Fruit fly (Drosophila melanogaster) whole organism, embryonic: ENCODE data around the gene Yif1.
A peak's percentile ranks its signal among the peaks of the same experiment; 100 is the strongest.

ENCODE experiments used
- Atf6 ChIP-seq: fragments of 200-800 bp; sonication (Bioruptor generic); IDR thresholded peaks from 2 replicates; pipeline ENCODE4 v1.3.6; 2022; ENCODE audit warnings: missing biosample characterization, missing genetic modification characterization
- Awh ChIP-seq: fragments of 200-800 bp; sonication (Bioruptor generic); IDR thresholded peaks from 2 replicates; pipeline ENCODE4, ENCODE4 v1.3.6; 2022; ENCODE audit warnings: missing biosample characterization, missing genetic modification characterization
- CG10147 ChIP-seq: fragments of 200-800 bp; sonication (Bioruptor generic); optimal IDR thresholded peaks from 2 replicates; lab custom pipeline; 2019; ENCODE audit warnings: missing biosample characterization, mild to moderate bottlenecking, missing genetic modification characterization, moderate library complexity
- CG10274 ChIP-seq: fragments of 200-800 bp; sonication (Bioruptor generic); optimal IDR thresholded peaks from 3 replicates; lab custom pipeline; 2017; ENCODE audit warnings: missing biosample characterization, mild to moderate bottlenecking, missing genetic modification characterization
- CG10462 ChIP-seq: fragments of 200-800 bp; sonication (Bioruptor generic); optimal IDR thresholded peaks from 2 replicates; lab custom pipeline; 2016; ENCODE audit warnings: missing biosample characterization, missing genetic modification characterization
- CG10979 ChIP-seq: fragments of 200-800 bp; sonication (Bioruptor generic); optimal IDR thresholded peaks from 2 replicates; lab custom pipeline; 2018; ENCODE audit warnings: missing biosample characterization, mild to moderate bottlenecking, missing genetic modification characterization, moderate library complexity
- CG11504 ChIP-seq: fragments of 200-800 bp; sonication (Bioruptor generic); optimal IDR thresholded peaks from 3 replicates; lab custom pipeline; 2019; ENCODE audit warnings: missing biosample characterization, mild to moderate bottlenecking, missing genetic modification characterization, moderate library complexity
- CG11696 ChIP-seq: fragments of 200-800 bp; sonication (Bioruptor generic); IDR thresholded peaks from 2 replicates; pipeline ENCODE4 v1.3.6; 2022; ENCODE audit warnings: missing biosample characterization, missing genetic modification characterization
- CG13123 ChIP-seq: fragments of 200-800 bp; sonication (Bioruptor generic); optimal IDR thresholded peaks from 2 replicates; lab custom pipeline; 2016; ENCODE audit warnings: missing biosample characterization, missing genetic modification characterization
- CG13296 ChIP-seq: fragments of 200-800 bp; sonication (Bioruptor generic); optimal IDR thresholded peaks from 3 replicates; lab custom pipeline; 2018; ENCODE audit warnings: missing biosample characterization, mild to moderate bottlenecking, missing genetic modification characterization
- CG15073 ChIP-seq: fragments of 200-800 bp; sonication (Bioruptor generic); optimal IDR thresholded peaks from 2 replicates; lab custom pipeline; 2016; ENCODE audit warnings: missing biosample characterization, missing genetic modification characterization
- CG15514 ChIP-seq: fragments of 200-800 bp; sonication (Bioruptor generic); optimal IDR thresholded peaks from 3 replicates; lab custom pipeline; 2017; ENCODE audit warnings: missing biosample characterization, missing genetic modification characterization, mild to moderate bottlenecking, moderate library complexity, missing genetic modification reagents
- CG18599 ChIP-seq: fragments of 200-800 bp; sonication (Bioruptor generic); optimal IDR thresholded peaks from 3 replicates; lab custom pipeline; 2017; ENCODE audit warnings: missing biosample characterization, missing genetic modification characterization, mild to moderate bottlenecking, moderate library complexity, missing genetic modification reagents
- CG30431 ChIP-seq: fragments of 200-800 bp; sonication (Bioruptor generic); optimal IDR thresholded peaks from 2 replicates; lab custom pipeline; 2017; ENCODE audit warnings: missing biosample characterization, missing genetic modification characterization
- CG3065 ChIP-seq: fragments of 200-800 bp; sonication (Bioruptor generic); optimal IDR thresholded peaks from 2 replicates; lab custom pipeline; 2016; ENCODE audit warnings: missing biosample characterization, missing genetic modification characterization
- CG32772 ChIP-seq: fragments of 200-800 bp; sonication (Bioruptor generic); IDR thresholded peaks from 2 replicates; pipeline ENCODE4 v1.3.6; 2022; ENCODE audit warnings: missing biosample characterization, missing genetic modification characterization
- CG34224 ChIP-seq: fragments of 200-800 bp; sonication (Bioruptor generic); IDR thresholded peaks from 3 replicates; pipeline ENCODE4 v1.3.6; 2022; ENCODE audit warnings: missing biosample characterization, missing genetic modification characterization; ENCODE audit not compliant: partially characterized antibody
- CG4328 ChIP-seq: fragments of 200-800 bp; sonication (Bioruptor generic); optimal IDR thresholded peaks from 3 replicates; lab custom pipeline; 2017; ENCODE audit warnings: missing biosample characterization, missing genetic modification reagents, missing genetic modification characterization
- CG4617 ChIP-seq: fragments of 200-800 bp; sonication (Bioruptor generic); optimal IDR thresholded peaks from 3 replicates; lab custom pipeline; 2016; ENCODE audit warnings: missing biosample characterization, missing genetic modification characterization, borderline replicate concordance
- CG7372 ChIP-seq: fragments of 200-800 bp; sonication (Bioruptor generic); IDR thresholded peaks from 2 replicates; pipeline ENCODE4 v1.3.6; 2022; ENCODE audit warnings: missing biosample characterization, missing genetic modification characterization
- CG8388 ChIP-seq: fragments of 200-800 bp; sonication (Bioruptor generic); optimal IDR thresholded peaks from 2 replicates; lab custom pipeline; 2019; ENCODE audit warnings: missing biosample characterization, mild to moderate bottlenecking, missing genetic modification characterization, moderate library complexity
- CG9437 ChIP-seq: fragments of 200-800 bp; sonication (Bioruptor generic); optimal IDR thresholded peaks from 2 replicates; lab custom pipeline; 2018; ENCODE audit warnings: missing biosample characterization, mild to moderate bottlenecking, missing genetic modification characterization
- CG9727 ChIP-seq: fragments of 200-800 bp; sonication (Bioruptor generic); optimal IDR thresholded peaks from 3 replicates; lab custom pipeline; 2017; ENCODE audit warnings: missing biosample characterization, mild to moderate bottlenecking, missing genetic modification characterization
- CG9817 ChIP-seq: fragments of 200-800 bp; sonication (Bioruptor generic); optimal IDR thresholded peaks from 2 replicates; lab custom pipeline; 2018; ENCODE audit warnings: missing biosample characterization, mild to moderate bottlenecking, missing genetic modification characterization, moderate library complexity
- CG9876 ChIP-seq: fragments of 200-800 bp; sonication (Bioruptor generic); optimal IDR thresholded peaks from 2 replicates; lab custom pipeline; 2016; ENCODE audit warnings: missing biosample characterization, missing genetic modification characterization
- D ChIP-seq, 2 experiments: fragments of 200-800 bp in 1 of 2; fragments of >200 bp in 1 of 2; sonication (Bioruptor generic) in 1 of 2; optimal IDR thresholded peaks; 2 replicates in 1 of 2; 3 replicates in 1 of 2; lab custom pipeline; 2017; ENCODE audit warnings: mild to moderate bottlenecking in 1 of 2, missing biosample characterization in 1 of 2, missing genetic modification characterization in 1 of 2, missing genetic modification reagents in 1 of 2
- D19A ChIP-seq: fragments of 200-800 bp; optimal IDR thresholded peaks from 3 replicates; lab custom pipeline; 2019; ENCODE audit warnings: missing biosample characterization, mild to moderate bottlenecking, missing genetic modification characterization, moderate library complexity
- H15 ChIP-seq: fragments of 200-800 bp; sonication (Bioruptor generic); IDR thresholded peaks from 3 replicates; pipeline ENCODE4 v1.3.6; 2022; ENCODE audit warnings: missing biosample characterization, missing genetic modification characterization
- Hand ChIP-seq: fragments of 200-800 bp; sonication (Bioruptor generic); optimal IDR thresholded peaks from 2 replicates; lab custom pipeline; 2017; ENCODE audit warnings: mild to moderate bottlenecking, missing biosample characterization, missing genetic modification reagents, missing genetic modification characterization
- Max ChIP-seq: fragments of 200-800 bp; sonication (Bioruptor generic); optimal IDR thresholded peaks from 2 replicates; lab custom pipeline; 2016; ENCODE audit warnings: missing biosample characterization, mild to moderate bottlenecking, missing genetic modification characterization
- Med ChIP-seq: fragments of 200-800 bp; sonication (Bioruptor generic); peaks from one replicate; lab custom pipeline; 2016; ENCODE audit warnings: missing biosample characterization, missing genetic modification characterization, mild to moderate bottlenecking, inconsistent platforms, moderate library complexity
- Stat92E ChIP-seq, 3 experiments: fragments of >200 bp in 2 of 3; fragments of 200-800 bp in 1 of 3; sonication (Bioruptor generic) in 1 of 3; optimal IDR thresholded peaks; 2 replicates each; lab custom pipeline; 2017 to 2019; ENCODE audit warnings: missing biosample characterization in 3 of 3, missing genetic modification characterization in 3 of 3, mild to moderate bottlenecking in 1 of 3, moderate library complexity in 1 of 3
- Vsx1 ChIP-seq: fragments of 200-800 bp; sonication (Bioruptor generic); optimal IDR thresholded peaks from 2 replicates; lab custom pipeline; 2017; ENCODE audit warnings: missing biosample characterization, mild to moderate bottlenecking, missing genetic modification characterization, missing genetic modification reagents
- amos ChIP-seq: fragments of 200-800 bp; sonication (Bioruptor generic); IDR thresholded peaks from 2 replicates; pipeline ENCODE4 v1.3.6; 2022; ENCODE audit warnings: missing biosample characterization, missing genetic modification characterization; ENCODE audit not compliant: partially characterized antibody
- br ChIP-seq: fragments of >200 bp; optimal IDR thresholded peaks from 2 replicates; lab custom pipeline; 2017
- croc ChIP-seq: fragments of 200-800 bp; sonication (Bioruptor generic); conservative IDR thresholded peaks from 3 replicates; pipeline ENCODE4 v1.3.6; 2022; ENCODE audit warnings: missing biosample characterization, missing genetic modification characterization
- fd96Cb ChIP-seq: fragments of 200-800 bp; sonication (Bioruptor generic); optimal IDR thresholded peaks from 2 replicates; lab custom pipeline; 2018; ENCODE audit warnings: missing biosample characterization, mild to moderate bottlenecking, missing genetic modification characterization, moderate library complexity
- gro ChIP-seq: fragments of 200-800 bp; sonication (Bioruptor generic); optimal IDR thresholded peaks from 2 replicates; lab custom pipeline; 2016; ENCODE audit warnings: missing biosample characterization, missing genetic modification characterization
- gt ChIP-seq: fragments of 200-800 bp; sonication (Bioruptor generic); IDR thresholded peaks from 2 replicates; pipeline ENCODE4 v1.3.6; 2022; ENCODE audit warnings: missing biosample characterization, missing genetic modification characterization
- h ChIP-seq: fragments of >200 bp; optimal IDR thresholded peaks from 2 replicates; lab custom pipeline; 2017
- hb ChIP-seq: fragments of 200-800 bp; sonication (Bioruptor generic); IDR thresholded peaks from 3 replicates; pipeline ENCODE4 v1.3.6; 2022; ENCODE audit warnings: missing biosample characterization, missing genetic modification characterization; ENCODE audit not compliant: partially characterized antibody
- lab ChIP-seq: fragments of 200-800 bp; sonication (Bioruptor generic); optimal IDR thresholded peaks from 3 replicates; lab custom pipeline; 2017; ENCODE audit warnings: missing biosample characterization, missing genetic modification characterization, mild to moderate bottlenecking, moderate library complexity, missing genetic modification reagents
- nmo ChIP-seq: fragments of 200-800 bp; sonication (Bioruptor generic); optimal IDR thresholded peaks from 2 replicates; lab custom pipeline; 2018; ENCODE audit warnings: missing biosample characterization, mild to moderate bottlenecking, missing genetic modification characterization, moderate library complexity
- p53 ChIP-seq: fragments of 200-800 bp; sonication (Bioruptor generic); optimal IDR thresholded peaks from 2 replicates; lab custom pipeline; 2016; ENCODE audit warnings: missing biosample characterization, missing genetic modification characterization
- rib ChIP-seq: fragments of 200-800 bp; sonication (Bioruptor generic); IDR thresholded peaks from 2 replicates; pipeline ENCODE4 v1.3.6; 2022; ENCODE audit warnings: missing biosample characterization, missing genetic modification characterization
- sens ChIP-seq: fragments of 200-800 bp; sonication (Bioruptor generic); peaks from one replicate; lab custom pipeline; 2016; ENCODE audit warnings: missing biosample characterization, missing genetic modification characterization
- seq ChIP-seq: fragments of 200-800 bp; sonication (Bioruptor generic); IDR thresholded peaks from 2 replicates; pipeline ENCODE4 v1.3.6; 2022; ENCODE audit warnings: missing biosample characterization, missing genetic modification characterization
- sim ChIP-seq: fragments of 200-800 bp; sonication (Bioruptor generic); IDR thresholded peaks from 2 replicates; pipeline ENCODE4 v1.3.6; 2022; ENCODE audit warnings: missing biosample characterization, missing genetic modification characterization
- tna ChIP-seq: fragments of 200-800 bp; sonication (Bioruptor generic); IDR thresholded peaks from 2 replicates; pipeline ENCODE4 v1.3.6; 2022; ENCODE audit warnings: missing biosample characterization, missing genetic modification characterization; ENCODE audit not compliant: partially characterized antibody
- vvl ChIP-seq: fragments of 200-800 bp; sonication (Bioruptor generic); IDR thresholded peaks from 2 replicates; pipeline ENCODE4 v1.3.6; 2022; ENCODE audit warnings: missing biosample characterization, missing genetic modification characterization

Gene Yif1

dm6 chr3R:26724977-26725612, 7.4 kb downstream of the Yif1 start, which contains the start of gene CG6420 (continued):
- TF ChIP-seq CG32772 (GFP tag; lab: Robert Waterston, UW) (no peak), CG10274 (GFP tag; lab: Kevin White, UChicago) (no peak), CG10979 (no peak), D19A (tag; lab: Kevin White, UChicago) (no peak), seq (GFP tag; lab: Robert Waterston, UW) (no peak), gt (GFP tag; lab: Robert Waterston, UW) (no peak), Max (GFP tag; lab: Kevin White, UChicago) (no peak), CG9876 (GFP tag; lab: Kevin White, UChicago) (no peak), CG18599 (GFP tag; lab: Kevin White, UChicago) (no peak), Med (GFP tag; lab: Kevin White, UChicago) (peak; percentile 87), CG3065 (no peak), p53 (GFP tag; lab: Kevin White, UChicago) (no peak), br (lab: Kevin White, UChicago) (no peak), Stat92E (GFP tag; optimal IDR thresholded peaks at IDR 0.05; lab: Kevin White, UChicago) (peak in 1 of 3 experiments; percentile 32), amos (GFP tag; lab: Robert Waterston, UW) (peak; percentile 93), D (optimal IDR thresholded peaks at IDR 0.05; lab: Kevin White, UChicago) (no peak), D (GFP tag; optimal IDR thresholded peaks at IDR 0.05; lab: Kevin White, UChicago) (no peak), rib (GFP tag; lab: Robert Waterston, UW) (no peak), CG15073 (GFP tag; lab: Kevin White, UChicago) (no peak), CG10462 (GFP tag; lab: Kevin White, UChicago) (no peak), Atf6 (GFP tag; lab: Robert Waterston, UW) (no peak), CG7372 (GFP tag; lab: Robert Waterston, UW) (no peak), CG8388 (GFP tag; lab: Kevin White, UChicago) (no peak), gro (GFP tag; lab: Kevin White, UChicago) (no peak), CG30431 (GFP tag; lab: Kevin White, UChicago) (no peak), croc (GFP tag; lab: Robert Waterston, UW) (no peak), CG9727 (GFP tag; lab: Kevin White, UChicago) (no peak), CG34224 (GFP tag; lab: Robert Waterston, UW) (peak; percentile 83), lab (GFP tag; lab: Kevin White, UChicago) (no peak), CG11696 (GFP tag; lab: Robert Waterston, UW) (no peak), CG11504 (tag; lab: Kevin White, UChicago) (no peak), h (lab: Kevin White, UChicago) (no peak), hb (GFP tag; lab: Robert Waterston, UW) (peak; percentile 74), vvl (GFP tag; lab: Robert Waterston, UW) (no peak), CG9817 (tag; lab: Kevin White, UChicago) (no peak), CG15514 (GFP tag; lab: Kevin White, UChicago) (peak; percentile 18), CG10147 (GFP tag; lab: Kevin White, UChicago) (no peak), sens (peak; percentile 72), Awh (GFP tag; lab: Robert Waterston, UW) (no peak), CG4328 (GFP tag; lab: Kevin White, UChicago) (no peak), CG9437 (GFP tag; lab: Kevin White, UChicago) (no peak), Hand (GFP tag; lab: Kevin White, UChicago) (no peak), H15 (GFP tag; lab: Robert Waterston, UW) (no peak), nmo (peak; percentile 73), CG13123 (GFP tag; lab: Kevin White, UChicago) (no peak), fd96Cb (tag; lab: Kevin White, UChicago) (no peak), sim (GFP tag; lab: Robert Waterston, UW) (no peak), Vsx1 (no peak), CG13296 (GFP tag; lab: Kevin White, UChicago) (no peak), tna (peak; percentile 68), CG4617 (peak; percentile 78)
